Worm (Caenorhabditis elegans): ENCODE data around the gene sre-47.
A peak's percentile ranks its signal among the peaks of the same experiment; 100 is the strongest.
"Not testable (repeated sequence)": the region's sequence is repeated elsewhere in the genome, so short reads cannot be mapped to it uniquely, and the experiment has no call there.

Gene sre-47

ce11 chrII:13984551-13984950 lies at the start of gene sre-47:
Gene sre-47 (minus strand): TSS chrII:13984651.
- TF ChIP-seq mbf-1 (tag; optimal IDR thresholded peaks at IDR 0.05): no peak

DNA sequence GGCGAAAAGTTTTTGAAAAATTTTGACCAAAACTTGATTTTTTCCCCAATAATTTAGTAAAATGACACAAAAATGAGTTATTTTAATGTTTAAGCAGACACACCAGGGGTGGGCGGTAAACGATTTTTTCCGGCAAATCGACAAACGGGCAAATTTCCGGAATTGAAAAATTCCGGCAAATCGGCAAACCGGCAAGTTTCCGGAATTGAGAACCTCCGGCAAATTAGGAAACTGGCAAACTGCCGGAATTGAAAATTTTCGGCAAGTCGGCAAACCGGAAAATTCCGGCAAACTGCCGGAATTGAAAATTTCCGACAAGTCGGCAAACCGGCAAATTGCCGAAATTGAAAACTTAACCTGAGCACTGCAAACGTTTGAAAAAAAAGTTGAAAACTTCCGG lies 48.3 kb upstream of the sre-47 start:
- TF ChIP-seq aly-2 (tag; optimal IDR thresholded peaks at IDR 0.05) (no peak), unc-55 (GFP tag; optimal IDR thresholded peaks at IDR 0.05) (no peak), C34F6.9 (tag; optimal IDR thresholded peaks at IDR 0.05) (no peak), ama-1 (optimal IDR thresholded peaks at IDR 0.05) (no peak), nhr-129 (tag; optimal IDR thresholded peaks at IDR 0.05) (peak; percentile 5), ceh-16 (tag; optimal IDR thresholded peaks at IDR 0.05) (no peak), ztf-1 (GFP tag; conservative IDR thresholded peaks at IDR 0.05) (no peak), lsy-2 (tag; optimal IDR thresholded peaks at IDR 0.05) (no peak), F13H6.1 (tag; optimal IDR thresholded peaks at IDR 0.05) (peak; percentile 21)

DNA sequence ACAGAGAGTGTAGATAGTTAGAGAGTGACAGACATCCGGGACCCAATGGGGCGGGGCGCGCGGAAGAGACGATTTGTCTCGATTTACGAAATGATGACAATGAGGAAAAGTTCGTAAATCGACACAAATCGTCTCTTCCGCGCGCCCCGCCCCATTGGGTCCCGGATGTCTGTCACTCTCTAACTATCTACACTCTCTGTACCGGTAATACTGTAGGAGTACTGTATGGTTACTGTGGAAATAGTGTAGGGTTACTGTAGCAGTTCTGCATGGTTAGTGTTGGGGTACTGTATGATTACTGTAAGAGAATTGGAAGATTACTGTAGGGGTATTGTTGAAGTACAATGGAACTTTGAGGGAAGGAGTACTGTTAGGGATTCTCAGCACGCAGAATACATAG lies 36.8 kb upstream of the sre-47 start, which contains the start of gene F01D5.10:
Gene F01D5.10 (minus strand): TSS at position 101 of the 400 bp plus-strand sequence.
- TF ChIP-seq F13H6.1, nhr-25, mab-5 (tag; optimal IDR thresholded peaks at IDR 0.05): not testable (repeated sequence)

DNA sequence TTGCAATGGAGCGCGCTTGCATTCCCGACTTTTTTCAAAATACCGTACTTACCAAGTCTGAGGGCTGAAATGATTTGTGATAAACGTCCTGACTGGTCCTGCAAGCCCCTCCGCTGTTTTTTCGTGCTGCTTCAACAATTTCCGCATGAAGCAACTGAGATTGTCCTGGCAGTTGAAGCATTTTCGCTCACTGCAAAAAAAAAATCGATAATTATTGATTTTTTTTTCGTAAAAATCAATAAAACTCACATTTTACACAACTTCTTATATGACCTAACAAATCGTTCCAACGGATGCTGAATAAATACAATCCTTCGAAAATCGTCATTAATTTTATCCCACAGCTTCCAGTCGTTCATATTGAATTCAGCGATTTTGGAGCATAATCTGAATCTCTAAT lies 34.4 kb upstream of the sre-47 start:
- TF ChIP-seq elt-1 (tag; optimal IDR thresholded peaks at IDR 0.05) (no peak), lin-13 (GFP tag; optimal IDR thresholded peaks at IDR 0.05) (no peak), mbf-1 (tag; optimal IDR thresholded peaks at IDR 0.05) (no peak), nhr-77 (tag; optimal IDR thresholded peaks at IDR 0.05) (no peak), dmd-4 (tag; optimal IDR thresholded peaks at IDR 0.05) (no peak), mdl-1 (tag; optimal IDR thresholded peaks at IDR 0.05) (no peak), peb-1 (tag; optimal IDR thresholded peaks at IDR 0.05) (no peak)

ce11 chrII:14018192-14018591 lies 33.7 kb upstream of the sre-47 start:
- TF ChIP-seq Y55F3AM.14 (GFP tag; optimal IDR thresholded peaks at IDR 0.05) (peak; percentile 82), ceh-16 (tag; optimal IDR thresholded peaks at IDR 0.05) (peak; percentile 80), lsy-2 (tag; optimal IDR thresholded peaks at IDR 0.05) (peak; percentile 66 to 77), blmp-1 (tag; optimal IDR thresholded peaks at IDR 0.05; ENCODE audit: insufficient read depth) (no peak), nhr-237 (tag; optimal IDR thresholded peaks at IDR 0.05) (no peak), nhr-23 (tag; optimal IDR thresholded peaks at IDR 0.05) (no peak), gmeb-1 (tag; optimal IDR thresholded peaks at IDR 0.05) (peak; percentile 85), sma-3 (GFP tag; optimal IDR thresholded peaks at IDR 0.05) (peak; percentile 96), nhr-21 (tag; optimal IDR thresholded peaks at IDR 0.05) (peak; percentile 87), unc-55 (GFP tag; optimal IDR thresholded peaks at IDR 0.05) (peak; percentile 53), unc-62 (GFP tag; optimal IDR thresholded peaks at IDR 0.05) (no peak), crh-2 (tag; optimal IDR thresholded peaks at IDR 0.05) (peak; percentile 85), sma-9 (GFP tag; optimal IDR thresholded peaks at IDR 0.05) (peak; percentile 78), sma-9 (tag; optimal IDR thresholded peaks at IDR 0.05) (no peak), nhr-10 (tag; optimal IDR thresholded peaks at IDR 0.05) (peak; percentile 26), mab-5 (tag; optimal IDR thresholded peaks at IDR 0.05) (no peak), nhr-77 (tag; optimal IDR thresholded peaks at IDR 0.05) (peak; percentile 67), C34F6.9 (tag; optimal IDR thresholded peaks at IDR 0.05) (peak; percentile 44), mdl-1 (tag; optimal IDR thresholded peaks at IDR 0.05) (peak; percentile 6 to 42), alr-1 (tag; optimal IDR thresholded peaks at IDR 0.05) (no peak), lin-11 (tag; optimal IDR thresholded peaks at IDR 0.05) (peak; percentile 63), fos-1 (tag; optimal IDR thresholded peaks at IDR 0.05) (peak; percentile 33), nhr-129 (tag; optimal IDR thresholded peaks at IDR 0.05) (peak; percentile 46), F13H6.1 (tag; optimal IDR thresholded peaks at IDR 0.05) (peak; percentile 77), aly-2 (tag; optimal IDR thresholded peaks at IDR 0.05) (no peak), nhr-11 (tag; optimal IDR thresholded peaks at IDR 0.05) (no peak), nhr-25 (tag; optimal IDR thresholded peaks at IDR 0.05) (peak; percentile 45), snpc-4 (tag; optimal IDR thresholded peaks at IDR 0.05) (peak; percentile 99), lin-13 (GFP tag; optimal IDR thresholded peaks at IDR 0.05) (peak; percentile 82), ama-1 (optimal IDR thresholded peaks at IDR 0.05) (peak; percentile 99), peb-1 (tag; optimal IDR thresholded peaks at IDR 0.05) (no peak), ztf-4 (tag; optimal IDR thresholded peaks at IDR 0.05) (peak; percentile 28), ztf-1 (GFP tag; conservative IDR thresholded peaks at IDR 0.05) (0 out of 2 replicates have a peak, but pooled peaks have one; percentile 80), egl-27 (tag; optimal IDR thresholded peaks at IDR 0.05) (peak; percentile 40)

Data from whole organism, L2 larva.